Fruit fly (Drosophila melanogaster) whole organism, embryonic: ENCODE measurements around the gene aop.

Source experiments
- Aef1 ChIP-seq: fragments of 200-800 bp; sonication (Bioruptor generic); IDR thresholded peaks from 3 replicates; pipeline ENCODE4 v1.3.6; 2022; ENCODE audit warnings: missing biosample characterization, missing genetic modification characterization
- Atf-2 ChIP-seq: fragments of 200-800 bp; sonication (Bioruptor generic); optimal IDR thresholded peaks from 2 replicates; lab custom pipeline; 2016; ENCODE audit warnings: missing biosample characterization, missing genetic modification characterization
- BEAF-32 ChIP-seq: fragments of 200-800 bp; sonication (Bioruptor generic); optimal IDR thresholded peaks from 3 replicates; lab custom pipeline; 2017; ENCODE audit warnings: missing biosample characterization, missing genetic modification characterization, mild to moderate bottlenecking, moderate library complexity, missing genetic modification reagents
- CG10209 ChIP-seq: fragments of 200-800 bp; sonication (Bioruptor generic); optimal IDR thresholded peaks from 3 replicates; lab custom pipeline; 2017; ENCODE audit warnings: missing biosample characterization, mild to moderate bottlenecking, missing genetic modification characterization, missing genetic modification reagents
- CG10366 ChIP-seq: fragments of 200-800 bp; sonication (Bioruptor generic); IDR thresholded peaks from 2 replicates; pipeline ENCODE4 v1.3.6; 2022; ENCODE audit warnings: missing biosample characterization, missing genetic modification characterization
- CG10431 ChIP-seq: fragments of 200-800 bp; sonication (Bioruptor generic); optimal IDR thresholded peaks from 3 replicates; lab custom pipeline; 2018; ENCODE audit warnings: missing biosample characterization, mild to moderate bottlenecking, missing genetic modification characterization
- CG10959 ChIP-seq: fragments of 200-800 bp; sonication (Bioruptor generic); IDR thresholded peaks from 2 replicates; pipeline ENCODE4 v1.3.6; 2022; ENCODE audit warnings: missing biosample characterization, missing genetic modification characterization
- CG11247 ChIP-seq: fragments of 200-800 bp; sonication (Bioruptor generic); IDR thresholded peaks from 2 replicates; pipeline ENCODE4 v1.3.6; 2022; ENCODE audit warnings: missing biosample characterization, missing genetic modification characterization
- CG12219 ChIP-seq: fragments of 200-800 bp; sonication (Bioruptor generic); optimal IDR thresholded peaks from 3 replicates; lab custom pipeline; 2018; ENCODE audit warnings: missing biosample characterization, mild to moderate bottlenecking, missing genetic modification characterization
- CG12299 ChIP-seq: fragments of 200-800 bp; sonication (Bioruptor generic); optimal IDR thresholded peaks from 2 replicates; lab custom pipeline; 2018; ENCODE audit warnings: missing biosample characterization, mild to moderate bottlenecking, missing genetic modification characterization
- CG12942 ChIP-seq: fragments of 200-800 bp; sonication (Bioruptor generic); optimal IDR thresholded peaks from 3 replicates; lab custom pipeline; 2016; ENCODE audit warnings: missing biosample characterization, missing genetic modification characterization
- CG15601 ChIP-seq: fragments of 200-800 bp; sonication (Bioruptor generic); optimal IDR thresholded peaks from 3 replicates; lab custom pipeline; 2019; ENCODE audit warnings: missing biosample characterization, mild to moderate bottlenecking, missing genetic modification characterization, moderate library complexity
- CG1792 ChIP-seq: fragments of 200-800 bp; sonication (Bioruptor generic); optimal IDR thresholded peaks from 2 replicates; lab custom pipeline; 2016; ENCODE audit warnings: missing biosample characterization, missing genetic modification characterization
- CG3995 ChIP-seq: fragments of 200-800 bp; sonication (Bioruptor generic); optimal IDR thresholded peaks from 3 replicates; lab custom pipeline; 2016; ENCODE audit warnings: missing biosample characterization, missing genetic modification characterization
- CG4617 ChIP-seq: fragments of 200-800 bp; sonication (Bioruptor generic); optimal IDR thresholded peaks from 3 replicates; lab custom pipeline; 2016; ENCODE audit warnings: missing biosample characterization, missing genetic modification characterization, borderline replicate concordance
- CG7786 ChIP-seq: fragments of 200-800 bp; sonication (Bioruptor generic); optimal IDR thresholded peaks from 2 replicates; lab custom pipeline; 2016; ENCODE audit warnings: missing biosample characterization, missing genetic modification characterization
- CG9932 ChIP-seq: fragments of 200-800 bp; sonication (Bioruptor generic); IDR thresholded peaks from 2 replicates; pipeline ENCODE4 v1.3.6; 2022; ENCODE audit warnings: missing biosample characterization, missing genetic modification characterization
- CkIIα-i1 ChIP-seq: fragments of 200-800 bp; sonication (Bioruptor generic); IDR thresholded peaks from 2 replicates; pipeline ENCODE4 v1.3.6; 2022; ENCODE audit warnings: missing biosample characterization, missing genetic modification characterization
- Dip2 ChIP-seq: fragments of 200-800 bp; sonication (Bioruptor generic); IDR thresholded peaks from 2 replicates; pipeline ENCODE4 v1.3.6; 2022; ENCODE audit warnings: missing biosample characterization, missing genetic modification characterization
- Dref ChIP-seq: fragments of 200-800 bp; sonication (Bioruptor generic); IDR thresholded peaks from 2 replicates; pipeline ENCODE4 v1.3.6; 2022; ENCODE audit warnings: missing biosample characterization, missing genetic modification characterization
- Eip74EF ChIP-seq, 2 experiments: fragments of 200-800 bp in 1 of 2; fragments of >200 bp in 1 of 2; sonication (Bioruptor generic) in 1 of 2; optimal IDR thresholded peaks; 2 replicates each; lab custom pipeline; 2017 to 2019; ENCODE audit warnings: missing biosample characterization in 2 of 2, missing genetic modification characterization in 2 of 2, mild to moderate bottlenecking in 1 of 2, moderate library complexity in 1 of 2
- Ets65A ChIP-seq: fragments of 200-800 bp; sonication (Bioruptor generic); peaks from one replicate; lab custom pipeline; 2016; ENCODE audit warnings: missing biosample characterization, missing genetic modification characterization
- HLH3B ChIP-seq: fragments of 200-800 bp; sonication (Bioruptor generic); IDR thresholded peaks from 2 replicates; pipeline ENCODE4 v1.3.6; 2022; ENCODE audit warnings: missing biosample characterization, missing genetic modification characterization
- HLH4C ChIP-seq: fragments of 200-800 bp; sonication (Bioruptor generic); IDR thresholded peaks from 3 replicates; pipeline ENCODE4 v1.3.6; 2022; ENCODE audit warnings: missing biosample characterization, missing genetic modification characterization; ENCODE audit not compliant: partially characterized antibody
- HmgZ ChIP-seq: fragments of 200-800 bp; sonication (Bioruptor generic); optimal IDR thresholded peaks from 2 replicates; lab custom pipeline; 2018; ENCODE audit warnings: missing biosample characterization, mild to moderate bottlenecking, missing genetic modification characterization
- Hr78 ChIP-seq, 2 experiments: fragments of 200-800 bp in 1 of 2; fragments of >200 bp in 1 of 2; sonication (Bioruptor generic) in 1 of 2; optimal IDR thresholded peaks; 2 replicates each; lab custom pipeline; 2017 to 2019; ENCODE audit warnings: missing biosample characterization in 2 of 2, missing genetic modification characterization in 2 of 2, mild to moderate bottlenecking in 1 of 2, moderate library complexity in 1 of 2
- Myb ChIP-seq: fragments of 200-800 bp; sonication (Bioruptor generic); optimal IDR thresholded peaks from 2 replicates; lab custom pipeline; 2016; ENCODE audit warnings: missing biosample characterization, missing genetic modification characterization
- PHDP ChIP-seq: fragments of 200-800 bp; sonication (Bioruptor generic); optimal IDR thresholded peaks from 3 replicates; lab custom pipeline; 2018; ENCODE audit warnings: missing biosample characterization, mild to moderate bottlenecking, missing genetic modification characterization, moderate library complexity
- Rx ChIP-seq: fragments of 200-800 bp; sonication (Bioruptor generic); IDR thresholded peaks from 2 replicates; pipeline ENCODE4 v1.3.6; 2022; ENCODE audit warnings: missing biosample characterization, missing genetic modification characterization
- Sry-δ ChIP-seq: fragments of 200-800 bp; sonication (Bioruptor generic); optimal IDR thresholded peaks from 2 replicates; lab custom pipeline; 2016; ENCODE audit warnings: missing biosample characterization, missing genetic modification characterization
- bsh ChIP-seq, 2 experiments: fragments of 200-800 bp; sonication (Bioruptor generic); optimal IDR thresholded peaks; 2 replicates each; lab custom pipeline; 2017 to 2018; ENCODE audit warnings: mild to moderate bottlenecking in 2 of 2, missing biosample characterization in 2 of 2, missing genetic modification characterization in 2 of 2, moderate library complexity in 1 of 2
- crc ChIP-seq: fragments of 200-800 bp; sonication (Bioruptor generic); optimal IDR thresholded peaks from 2 replicates; lab custom pipeline; 2016; ENCODE audit warnings: missing biosample characterization, missing genetic modification characterization
- danr ChIP-seq: fragments of 200-800 bp; sonication (Bioruptor generic); IDR thresholded peaks from 2 replicates; pipeline ENCODE4 v1.3.6; 2022; ENCODE audit warnings: missing biosample characterization, missing genetic modification characterization
- dati ChIP-seq: fragments of 200-800 bp; sonication (Bioruptor generic); IDR thresholded peaks from 2 replicates; pipeline ENCODE4 v1.3.6; 2022; ENCODE audit warnings: missing biosample characterization, missing genetic modification characterization
- dm ChIP-seq: fragments of 200-800 bp; sonication (Bioruptor generic); optimal IDR thresholded peaks from 3 replicates; lab custom pipeline; 2016; ENCODE audit warnings: missing biosample characterization, missing genetic modification characterization
- ems ChIP-seq: fragments of 200-800 bp; sonication (Bioruptor generic); optimal IDR thresholded peaks from 3 replicates; lab custom pipeline; 2016; ENCODE audit warnings: missing biosample characterization, missing genetic modification characterization
- eve ChIP-seq, 2 experiments: fragments of >200 bp; optimal IDR thresholded peaks; 2 replicates each; lab custom pipeline; 2017; ENCODE audit warnings: missing biosample characterization in 2 of 2, missing genetic modification characterization in 2 of 2
- fd64A ChIP-seq: fragments of 200-800 bp; sonication (Bioruptor generic); optimal IDR thresholded peaks from 3 replicates; lab custom pipeline; 2018; ENCODE audit warnings: missing biosample characterization, mild to moderate bottlenecking, missing genetic modification characterization
- fd96Cb ChIP-seq: fragments of 200-800 bp; sonication (Bioruptor generic); optimal IDR thresholded peaks from 2 replicates; lab custom pipeline; 2018; ENCODE audit warnings: missing biosample characterization, mild to moderate bottlenecking, missing genetic modification characterization, moderate library complexity
- gem ChIP-seq: fragments of 200-800 bp; sonication (Bioruptor generic); optimal IDR thresholded peaks from 2 replicates; lab custom pipeline; 2019; ENCODE audit warnings: missing biosample characterization, mild to moderate bottlenecking, missing genetic modification characterization, moderate library complexity
- hbn ChIP-seq: fragments of 200-800 bp; sonication (Bioruptor generic); IDR thresholded peaks from 2 replicates; pipeline ENCODE4 v1.3.6; 2022; ENCODE audit warnings: missing biosample characterization, missing genetic modification characterization; ENCODE audit not compliant: partially characterized antibody
- kay ChIP-seq: fragments of 200-800 bp; sonication (Bioruptor generic); optimal IDR thresholded peaks from 2 replicates; lab custom pipeline; 2016; ENCODE audit warnings: missing biosample characterization, missing genetic modification characterization
- lola ChIP-seq, 3 experiments: fragments of >200 bp in 2 of 3; fragments of 200-800 bp in 1 of 3; sonication (Bioruptor generic) in 1 of 3; optimal IDR thresholded peaks; 2 replicates each; lab custom pipeline; 2017 to 2019; ENCODE audit warnings: missing biosample characterization in 3 of 3, missing genetic modification characterization in 3 of 3, mild to moderate bottlenecking in 1 of 3, moderate library complexity in 1 of 3
- p53 ChIP-seq: fragments of 200-800 bp; sonication (Bioruptor generic); optimal IDR thresholded peaks from 2 replicates; lab custom pipeline; 2016; ENCODE audit warnings: missing biosample characterization, missing genetic modification characterization
- peb ChIP-seq: fragments of 200-800 bp; sonication (Bioruptor generic); IDR thresholded peaks from 2 replicates; pipeline ENCODE4 v1.3.6; 2022; ENCODE audit warnings: missing biosample characterization, missing genetic modification characterization
- repo ChIP-seq: fragments of 200-800 bp; sonication (Bioruptor generic); optimal IDR thresholded peaks from 2 replicates; lab custom pipeline; 2016; ENCODE audit warnings: missing biosample characterization, missing genetic modification characterization
- scrt ChIP-seq: fragments of 200-800 bp; sonication (Bioruptor generic); optimal IDR thresholded peaks from 2 replicates; lab custom pipeline; 2018; ENCODE audit warnings: missing biosample characterization, mild to moderate bottlenecking, missing genetic modification characterization, moderate library complexity
- sob ChIP-seq: fragments of 200-800 bp; sonication (Bioruptor generic); IDR thresholded peaks from 2 replicates; pipeline ENCODE4 v1.3.6; 2022; ENCODE audit warnings: missing biosample characterization, missing genetic modification characterization
- zen ChIP-seq: fragments of 200-800 bp; sonication (Bioruptor generic); optimal IDR thresholded peaks from 3 replicates; lab custom pipeline; 2018; ENCODE audit warnings: missing biosample characterization, mild to moderate bottlenecking, missing genetic modification characterization, moderate library complexity

The aop gene

dm6 chr2L:2196590-2197474 is 18.3 kb upstream of the aop start (continued):
- peak; percentile 32 for TF ChIP-seq Myb
- TF ChIP-seq CG3995 (GFP tag; lab: Kevin White, UChicago) = peak; percentile 17
- TF ChIP-seq zen (tag; lab: Kevin White, UChicago) = peak; percentile 94
- TF ChIP-seq CG10959 (GFP tag; lab: Robert Waterston, UW) = no peak
- peak; percentile 8 for TF ChIP-seq CG12942
- no peak for TF ChIP-seq danr (GFP tag; lab: Robert Waterston, UW)
- peak; percentile 32 for TF ChIP-seq p53 (GFP tag; lab: Kevin White, UChicago)
- peak; percentile 69 for TF ChIP-seq CG10209 (GFP tag; lab: Kevin White, UChicago)
- peak in 1 of 2 experiments; percentile 94 for TF ChIP-seq Eip74EF (GFP tag; optimal IDR thresholded peaks at IDR 0.05; lab: Kevin White, UChicago)
- TF ChIP-seq lola (GFP tag; optimal IDR thresholded peaks at IDR 0.05; lab: Kevin White, UChicago) = peak in 2 of 3 experiments; percentile 66 to 78
- TF ChIP-seq Rx = no peak
- no peak for TF ChIP-seq sob
- TF ChIP-seq dati (GFP tag; lab: Robert Waterston, UW) = no peak
- peak; percentile 77 for TF ChIP-seq gem (tag; lab: Kevin White, UChicago)
- no peak for TF ChIP-seq CG4617
- no peak for TF ChIP-seq kay (GFP tag; lab: Kevin White, UChicago)
- TF ChIP-seq BEAF-32 (GFP tag; lab: Kevin White, UChicago) = no peak
- TF ChIP-seq Sry-δ (GFP tag; lab: Kevin White, UChicago) = peak; percentile 7
- peak; percentile 57 for TF ChIP-seq CG10431 (GFP tag; lab: Kevin White, UChicago)
- no peak for TF ChIP-seq eve (GFP tag; optimal IDR thresholded peaks at IDR 0.05; lab: Kevin White, UChicago)
- TF ChIP-seq CG11247 (GFP tag; lab: Robert Waterston, UW) = no peak
- no peak for TF ChIP-seq HLH3B (GFP tag; lab: Robert Waterston, UW)
- peak; percentile 66 for TF ChIP-seq fd64A
- no peak for TF ChIP-seq CG9932 (GFP tag; lab: Robert Waterston, UW)
- TF ChIP-seq Dref (GFP tag; lab: Robert Waterston, UW) = no peak
- TF ChIP-seq CG15601 = peak; percentile 64
- TF ChIP-seq CG12219 (GFP tag; lab: Kevin White, UChicago) = peak; percentile 45
- TF ChIP-seq CkIIα-i1 = no peak
- TF ChIP-seq scrt = peak; percentile 57
- TF ChIP-seq CG10366 = no peak
- no peak for TF ChIP-seq peb (GFP tag; lab: Robert Waterston, UW)
- TF ChIP-seq PHDP (tag; lab: Kevin White, UChicago) = peak; percentile 51
- no peak for TF ChIP-seq Atf-2
- no peak for TF ChIP-seq ems
- no peak for TF ChIP-seq crc (GFP tag; lab: Kevin White, UChicago)
- peak; percentile 20 for TF ChIP-seq CG1792 (GFP tag; lab: Kevin White, UChicago)
- TF ChIP-seq HmgZ = peak; percentile 86
- TF ChIP-seq Dip2 (GFP tag; lab: Robert Waterston, UW) = no peak
- TF ChIP-seq HLH4C = no peak
- peak; percentile 20 for TF ChIP-seq CG12299 (tag; lab: Kevin White, UChicago)
- TF ChIP-seq Aef1 (GFP tag; lab: Robert Waterston, UW) = no peak
- TF ChIP-seq Ets65A (GFP tag; lab: Kevin White, UChicago) = no peak
- TF ChIP-seq hbn = no peak
- TF ChIP-seq Hr78 (GFP tag; optimal IDR thresholded peaks at IDR 0.05; lab: Kevin White, UChicago) = peak in 1 of 2 experiments; percentile 100
- no peak for TF ChIP-seq fd96Cb (tag; lab: Kevin White, UChicago)
- no peak for TF ChIP-seq repo (GFP tag; lab: Kevin White, UChicago)
- peak; percentile 78 for TF ChIP-seq dm (GFP tag; lab: Kevin White, UChicago)
- peak in 1 of 2 experiments; percentile 65 for TF ChIP-seq bsh (GFP tag; optimal IDR thresholded peaks at IDR 0.05; lab: Kevin White, UChicago)
- TF ChIP-seq CG7786 (GFP tag; lab: Kevin White, UChicago) = peak; percentile 27
